Worm (Caenorhabditis elegans) whole organism, L1 larva: ENCODE results near the gene C32D5.11.

Experiments
- C04F5.9 ChIP-seq: sonication (generic microtip); optimal IDR thresholded peaks from 2 replicates; lab custom pipeline; 2016; ENCODE audit warnings: missing genetic modification characterization, missing compliant biosample characterization
- C16A3.4 ChIP-seq: fragments of 150-350 bp; optimal IDR thresholded peaks from 2 replicates; lab custom pipeline; 2014; ENCODE audit warnings: missing biosample characterization, missing genetic modification characterization
- Y116A8C.19 ChIP-seq: sonication (generic microtip); optimal IDR thresholded peaks from 2 replicates; lab custom pipeline; 2016; ENCODE audit warnings: missing compliant biosample characterization, missing genetic modification characterization, borderline replicate concordance
- aly-2 ChIP-seq: fragments of 150-350 bp; optimal IDR thresholded peaks from 2 replicates; lab custom pipeline; 2014; ENCODE audit warnings: missing biosample characterization, missing genetic modification characterization
- ama-1 ChIP-seq: fragments of 150-350 bp; optimal IDR thresholded peaks from 2 replicates; lab custom pipeline; 2014
- blmp-1 ChIP-seq: fragments of 150-350 bp; optimal IDR thresholded peaks from 2 replicates; lab custom pipeline; 2014; ENCODE audit warnings: missing biosample characterization, missing genetic modification characterization
- ceh-90 ChIP-seq: sonication (generic microtip); optimal IDR thresholded peaks from 2 replicates; lab custom pipeline; 2016; ENCODE audit warnings: missing genetic modification characterization, missing compliant biosample characterization
- ces-1 ChIP-seq: fragments of 150-350 bp; optimal IDR thresholded peaks from 2 replicates; lab custom pipeline; 2014; ENCODE audit warnings: missing biosample characterization, missing genetic modification reagents, missing genetic modification characterization
- efl-1 ChIP-seq, 4 experiments: fragments of 150-350 bp; optimal IDR thresholded peaks in 3 of 4; peaks in 1 of 4; 1 replicate in 1 of 4; 2 replicates in 3 of 4; lab custom pipeline; 2014; ENCODE audit warnings: missing biosample characterization in 2 of 4, missing genetic modification characterization in 2 of 4, missing genetic modification reagents in 2 of 4
- efl-3 ChIP-seq: fragments of 200-800 bp; sonication (Bioruptor generic); optimal IDR thresholded peaks from 2 replicates; lab custom pipeline; 2018; ENCODE audit warnings: mild to moderate bottlenecking, missing genetic modification characterization, missing compliant biosample characterization
- egl-13 ChIP-seq: sonication (generic microtip); optimal IDR thresholded peaks from 2 replicates; lab custom pipeline; 2016; ENCODE audit warnings: missing genotype, missing genetic modification reagents, missing genetic modification characterization, missing compliant biosample characterization
- elt-2 ChIP-seq: sonication (generic microtip); optimal IDR thresholded peaks from 2 replicates; lab custom pipeline; 2016; ENCODE audit warnings: missing genetic modification characterization, mild to moderate bottlenecking, inconsistent platforms, missing compliant biosample characterization, missing genetic modification reagents
- elt-3 ChIP-seq, 6 experiments: fragments of 150-350 bp in 1 of 6; sonication (generic microtip); optimal IDR thresholded peaks; 2 replicates each; lab custom pipeline; 2017 to 2018; ENCODE audit warnings: missing biosample characterization in 6 of 6, missing genetic modification characterization in 6 of 6, inconsistent platforms in 1 of 6
- ets-5 ChIP-seq: fragments of 200-800 bp; sonication (Bioruptor generic); IDR thresholded peaks from 2 replicates; pipeline ENCODE4 v1.3.6; 2022; ENCODE audit warnings: missing genetic modification characterization, missing compliant biosample characterization
- hlh-4 ChIP-seq: sonication (generic microtip); optimal IDR thresholded peaks from 2 replicates; lab custom pipeline; 2016; ENCODE audit warnings: mild to moderate bottlenecking, missing genetic modification characterization, missing compliant biosample characterization
- isw-1 ChIP-seq: fragments of 200-800 bp; sonication (Bioruptor generic); IDR thresholded peaks from 2 replicates; pipeline ENCODE4 v1.3.6; 2022; ENCODE audit warnings: missing genetic modification characterization, missing compliant biosample characterization
- lin-13 ChIP-seq: fragments of 150-350 bp; optimal IDR thresholded peaks from 2 replicates; lab custom pipeline; 2014; ENCODE audit warnings: missing biosample characterization, missing genetic modification reagents, missing genetic modification characterization
- lin-14 ChIP-seq: fragments of 200-800 bp; sonication (Bioruptor generic); optimal IDR thresholded peaks from 2 replicates; lab custom pipeline; 2018; ENCODE audit warnings: mild to moderate bottlenecking, missing genetic modification characterization, moderate library complexity, missing compliant biosample characterization
- lin-15B ChIP-seq: fragments of 150-350 bp; sonication (generic microtip); optimal IDR thresholded peaks from 3 replicates; lab custom pipeline; 2014; ENCODE audit warnings: missing biosample characterization, missing genetic modification characterization
- lin-35 ChIP-seq, 2 experiments: fragments of 150-350 bp; optimal IDR thresholded peaks; 2 replicates each; lab custom pipeline; 2014; ENCODE audit warnings: missing biosample characterization in 2 of 2, missing genetic modification characterization in 2 of 2, missing genetic modification reagents in 2 of 2
- lin-39 ChIP-seq: fragments of 150-350 bp; optimal IDR thresholded peaks from 2 replicates; lab custom pipeline; 2014; ENCODE audit warnings: missing biosample characterization, missing genetic modification reagents, missing genetic modification characterization
- lir-3 ChIP-seq: sonication (generic microtip); optimal IDR thresholded peaks from 2 replicates; lab custom pipeline; 2016; ENCODE audit warnings: mild to moderate bottlenecking, missing genetic modification characterization, moderate library complexity, missing compliant biosample characterization; ENCODE audit not compliant: poor library complexity
- nhr-11 ChIP-seq: fragments of 150-350 bp; optimal IDR thresholded peaks from 2 replicates; lab custom pipeline; 2014; ENCODE audit warnings: missing biosample characterization, missing genetic modification characterization
- nhr-12 ChIP-seq: sonication (generic microtip); optimal IDR thresholded peaks from 2 replicates; lab custom pipeline; 2017; ENCODE audit warnings: missing biosample characterization, missing genetic modification characterization
- nhr-20 ChIP-seq: sonication (generic microtip); optimal IDR thresholded peaks from 2 replicates; lab custom pipeline; 2016; ENCODE audit warnings: mild to moderate bottlenecking, missing genetic modification characterization, missing compliant biosample characterization
- nhr-237 ChIP-seq: fragments of 150-350 bp; optimal IDR thresholded peaks from 2 replicates; lab custom pipeline; 2014; ENCODE audit warnings: missing biosample characterization, missing genetic modification characterization
- nhr-47 ChIP-seq: sonication (generic microtip); optimal IDR thresholded peaks from 2 replicates; lab custom pipeline; 2016; ENCODE audit warnings: mild to moderate bottlenecking, missing genetic modification characterization, moderate library complexity, missing compliant biosample characterization
- nhr-71 ChIP-seq: sonication (generic microtip); optimal IDR thresholded peaks from 2 replicates; lab custom pipeline; 2016; ENCODE audit warnings: mild to moderate bottlenecking, missing genetic modification characterization, moderate library complexity, missing compliant biosample characterization
- nhr-76 ChIP-seq: sonication (generic microtip); optimal IDR thresholded peaks from 2 replicates; lab custom pipeline; 2017; ENCODE audit warnings: missing biosample characterization, missing genetic modification characterization
- nhr-85 ChIP-seq: sonication (generic microtip); peaks from one replicate; lab custom pipeline; 2016; ENCODE audit warnings: missing genetic modification characterization, inconsistent platforms, missing compliant biosample characterization
- pax-3 ChIP-seq: fragments of 200-800 bp; sonication (Bioruptor generic); optimal IDR thresholded peaks from 2 replicates; lab custom pipeline; 2018; ENCODE audit warnings: mild to moderate bottlenecking, missing genetic modification characterization, moderate library complexity, missing compliant biosample characterization
- skn-1 ChIP-seq: fragments of 150-350 bp; optimal IDR thresholded peaks from 2 replicates; lab custom pipeline; 2014; ENCODE audit warnings: missing biosample characterization, missing genetic modification characterization
- snu-23 ChIP-seq: sonication (generic microtip); optimal IDR thresholded peaks from 2 replicates; lab custom pipeline; 2016; ENCODE audit warnings: missing genetic modification characterization, missing compliant biosample characterization
- sptf-1 ChIP-seq: fragments of 150-350 bp; optimal IDR thresholded peaks from 2 replicates; lab custom pipeline; 2014; ENCODE audit warnings: missing biosample characterization, missing genetic modification characterization
- tbx-2 ChIP-seq: sonication (generic microtip); optimal IDR thresholded peaks from 2 replicates; lab custom pipeline; 2016; ENCODE audit warnings: missing genetic modification characterization, missing compliant biosample characterization
- unc-30 ChIP-seq: sonication (generic microtip); optimal IDR thresholded peaks from 2 replicates; lab custom pipeline; 2017; ENCODE audit warnings: missing biosample characterization, missing genetic modification characterization
- unc-86 ChIP-seq: sonication (generic microtip); optimal IDR thresholded peaks from 2 replicates; lab custom pipeline; 2016; ENCODE audit warnings: missing genetic modification characterization, missing compliant biosample characterization
- ztf-11 ChIP-seq, 2 experiments: sonication (generic microtip); optimal IDR thresholded peaks; 2 replicates each; lab custom pipeline; 2016 to 2017; ENCODE audit warnings: missing genetic modification characterization in 2 of 2, missing biosample characterization in 1 of 2, missing compliant biosample characterization in 1 of 2

C32D5.11 gene

DNA sequence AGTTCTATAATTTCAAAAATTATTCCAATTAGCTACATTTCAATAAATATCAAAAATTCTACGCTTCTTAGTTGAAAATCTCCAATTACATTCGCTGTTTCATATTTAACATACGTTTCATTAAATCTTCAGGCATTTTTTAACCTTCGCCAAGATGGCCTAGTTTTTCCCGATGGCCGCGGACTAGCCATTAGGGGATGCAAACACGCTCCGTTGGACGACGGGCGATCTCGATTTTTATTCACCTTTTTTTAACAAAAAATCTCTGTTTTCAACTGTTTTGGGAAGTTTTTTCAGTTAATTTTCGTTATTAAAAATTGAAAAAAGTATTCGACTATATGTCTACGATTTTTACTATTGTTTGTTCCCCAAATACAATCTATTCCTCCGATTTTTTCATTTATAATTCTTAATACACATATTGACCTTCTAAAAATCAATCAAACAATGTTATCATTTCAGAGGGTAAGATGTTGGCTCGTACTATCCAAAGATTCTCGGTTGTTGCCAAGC, 28.0 kb upstream of the C32D5.11 start, which contains the start of gene F58F12.1 (continued):
- peak; percentile 30 for TF ChIP-seq C04F5.9 (tag; lab: Kevin White, UChicago)

DNA sequence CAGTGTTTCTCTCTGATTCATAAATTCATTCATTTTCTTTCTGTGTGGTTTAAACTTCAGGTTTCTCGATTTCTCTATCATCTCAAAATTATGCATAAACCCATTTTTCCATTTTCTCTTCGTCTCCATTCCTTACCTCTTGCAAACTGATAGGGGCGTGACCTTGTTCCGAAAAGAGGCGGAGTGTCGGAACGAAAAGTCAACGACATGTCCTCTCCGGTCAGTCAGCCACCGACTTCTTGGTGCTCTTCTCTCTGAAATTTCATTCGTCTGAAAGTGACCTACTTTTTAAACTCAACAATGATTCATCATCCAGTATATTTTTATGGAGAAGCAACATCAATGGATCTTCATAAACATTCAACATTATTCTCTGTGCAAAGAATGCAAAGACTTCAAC, 25.6 kb upstream of the C32D5.11 start, which contains the start of gene F58F12.12:
Gene F58F12.12, plus strand, starts transcription at position 301 of the 400 bp plus-strand sequence.
- no peak for TF ChIP-seq tbx-2 (tag; lab: Kevin White, UChicago)
- peak; percentile 5 for TF ChIP-seq blmp-1
- no peak for TF ChIP-seq nhr-12 (tag; lab: Kevin White, UChicago)
- TF ChIP-seq C16A3.4 (tag; lab: Kevin White, UChicago) = no peak
- TF ChIP-seq, all 84 proteins: peak for 1

DNA sequence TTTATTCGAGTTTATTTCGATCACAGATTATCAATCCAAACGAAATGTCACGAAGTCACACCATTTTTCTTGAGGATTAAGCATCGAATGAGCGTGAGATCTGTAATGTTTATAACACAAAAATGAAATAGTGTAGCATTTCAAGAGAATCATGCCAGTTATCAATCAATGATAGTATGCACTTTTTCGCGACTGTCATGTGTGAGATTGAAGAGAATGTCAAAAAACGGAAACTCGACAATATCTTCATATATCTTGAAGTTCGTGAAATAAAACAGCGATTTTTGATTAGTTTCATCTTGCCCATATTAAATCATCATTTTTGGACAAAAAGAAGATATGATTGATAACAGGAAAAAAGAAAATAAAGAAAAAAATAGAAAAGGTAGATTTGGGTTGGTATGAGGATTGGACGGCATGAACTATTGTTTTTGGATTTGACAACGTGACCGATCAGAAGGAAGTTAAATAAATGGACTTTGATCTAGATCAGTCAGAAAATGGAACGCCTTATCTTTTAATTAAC, 23.9 kb upstream of the C32D5.11 start:
- TF ChIP-seq efl-3 (no peak), lir-3 (tag; lab: Kevin White, UChicago) (no peak), sptf-1 (tag; lab: Kevin White, UChicago) (no peak), skn-1 (no peak), nhr-76 (tag; lab: Kevin White, UChicago) (no peak), pax-3 (no peak), blmp-1 (peak; percentile 73), ces-1 (GFP tag; lab: Kevin White, UChicago) (no peak), nhr-85 (peak; percentile 75), tbx-2 (tag; lab: Kevin White, UChicago) (peak; percentile 5), nhr-11 (no peak), lin-15B (tag; lab: Kevin White, UChicago) (no peak), elt-3 (tag; optimal IDR thresholded peaks at IDR 0.05; lab: Kevin White, UChicago) (peak in 4 of 6 experiments; percentile 22 to 62 (median 44)), lin-14 (GFP tag; lab: Kevin White, UChicago) (no peak), nhr-20 (tag; lab: Kevin White, UChicago) (peak; percentile 36), ets-5 (no peak), snu-23 (peak; percentile 27), nhr-71 (peak; percentile 54)

- TF ChIP-seq unc-30 (tag; lab: Kevin White, UChicago) (no peak), efl-1 (optimal IDR thresholded peaks at IDR 0.05; lab: Kevin White, UChicago) (no peak), efl-1 (GFP tag; optimal IDR thresholded peaks at IDR 0.05 in 1 of 2; lab: Kevin White, UChicago) (peak in 1 of 2 experiments; percentile 29), isw-1 (GFP tag; lab: Robert Waterston, UW) (no peak), nhr-47 (no peak), aly-2 (tag; lab: Kevin White, UChicago) (no peak), nhr-237 (tag; lab: Kevin White, UChicago) (no peak), ama-1 (lab: Kevin White, UChicago) (no peak), lin-14 (GFP tag; lab: Kevin White, UChicago) (peak; percentile 13), lin-39 (tag; lab: Kevin White, UChicago) (no peak), unc-86 (no peak), lin-35 (GFP tag; optimal IDR thresholded peaks at IDR 0.05; lab: Kevin White, UChicago) (peak in 1 of 2 experiments; percentile 56), ztf-11 (tag; optimal IDR thresholded peaks at IDR 0.05; lab: Kevin White, UChicago) (no peak), C04F5.9 (tag; lab: Kevin White, UChicago) (no peak), ceh-90 (tag; lab: Kevin White, UChicago) (no peak), hlh-4 (tag; lab: Kevin White, UChicago) (no peak), egl-13 (tag; lab: Kevin White, UChicago) (no peak), nhr-20 (tag; lab: Kevin White, UChicago) (peak; percentile 0), blmp-1 (peak; percentile 33), Y116A8C.19 (tag; lab: Kevin White, UChicago) (no peak), elt-2 (tag; lab: Kevin White, UChicago) (peak; percentile 52), snu-23 (no peak), lin-13 (GFP tag; lab: Kevin White, UChicago) (no peak)
Observed at ce11 chrII:6377381-6377948, 22.2 kb upstream of the C32D5.11 start.
